Worm (Caenorhabditis elegans): ENCODE measurements around the gene ttr-54.

Gene ttr-54

ce11 chrIV:10144909-10145308 lies 10.7 kb upstream of the ttr-54 start:
- TF ChIP-seq M03D4.4 (tag; optimal IDR thresholded peaks at IDR 0.05): no peak
- TF ChIP-seq cnd-1 (tag; optimal IDR thresholded peaks at IDR 0.05): no peak
- no peak for TF ChIP-seq lin-32 (GFP tag; optimal IDR thresholded peaks at IDR 0.05)

- TF ChIP-seq nhr-28 (tag; optimal IDR thresholded peaks at IDR 0.05): no peak
- no peak for TF ChIP-seq lin-13 (tag; optimal IDR thresholded peaks at IDR 0.05)
- no peak for TF ChIP-seq nhr-2 (tag; optimal IDR thresholded peaks at IDR 0.05)
- no peak for TF ChIP-seq flh-1 (GFP tag; optimal IDR thresholded peaks at IDR 0.05)
- no peak for TF ChIP-seq hlh-1 (tag; optimal IDR thresholded peaks at IDR 0.05)
- TF ChIP-seq tbx-8 (GFP tag; optimal IDR thresholded peaks at IDR 0.05): no peak
- no peak for TF ChIP-seq unc-120 (tag; optimal IDR thresholded peaks at IDR 0.05; ENCODE audit: poor library complexity, severe bottlenecking)
- TF ChIP-seq ceh-39 (tag; optimal IDR thresholded peaks at IDR 0.05): no peak
- TF ChIP-seq mab-5 (tag; optimal IDR thresholded peaks at IDR 0.05): no peak
Observed at ce11 chrIV:10146885-10147284, 8.7 kb upstream of the ttr-54 start, which contains the start of gene T14G10.8. T14G10.8 (minus strand) TSS chrIV:10146985.

- TF ChIP-seq pha-4 (tag; optimal IDR thresholded peaks at IDR 0.05): no peak
- no peak for TF ChIP-seq mls-2 (tag; optimal IDR thresholded peaks at IDR 0.05)
- no peak for TF ChIP-seq ztf-11 (tag; optimal IDR thresholded peaks at IDR 0.05)
- TF ChIP-seq elt-1 (tag; optimal IDR thresholded peaks at IDR 0.05; ENCODE audit: borderline replicate concordance, insufficient read depth): no peak
- TF ChIP-seq unc-120 (tag; optimal IDR thresholded peaks at IDR 0.05; ENCODE audit: poor library complexity, severe bottlenecking): no peak
- TF ChIP-seq lin-32 (GFP tag; optimal IDR thresholded peaks at IDR 0.05): no peak
Observed at ce11 chrIV:10148938-10149337, 6.6 kb upstream of the ttr-54 start, which contains the start of gene pigs-1. pigs-1 (minus strand) TSS chrIV:10149038.

ce11 chrIV:10150552-10151004 lies 5.0 kb upstream of the ttr-54 start, which contains the start of gene tsp-12:
tsp-12 (minus strand) TSS chrIV:10150602.
- TF ChIP-seq sptf-1 (tag; optimal IDR thresholded peaks at IDR 0.05) (peak; percentile 27), elt-1 (tag; optimal IDR thresholded peaks at IDR 0.05; ENCODE audit: borderline replicate concordance, insufficient read depth) (no peak), ces-1 (GFP tag; optimal IDR thresholded peaks at IDR 0.05) (peak; percentile 83), sem-2 (GFP tag; optimal IDR thresholded peaks at IDR 0.05) (no peak), zip-8 (tag; optimal IDR thresholded peaks at IDR 0.05) (no peak), lin-13 (tag; optimal IDR thresholded peaks at IDR 0.05) (no peak), hlh-1 (tag; optimal IDR thresholded peaks at IDR 0.05) (no peak), elt-3 (tag; optimal IDR thresholded peaks at IDR 0.05) (no peak), bed-3 (GFP tag; optimal IDR thresholded peaks at IDR 0.05) (no peak), cnd-1 (tag; optimal IDR thresholded peaks at IDR 0.05) (no peak), flh-1 (GFP tag; optimal IDR thresholded peaks at IDR 0.05) (no peak), nhr-2 (tag; optimal IDR thresholded peaks at IDR 0.05) (no peak)

- TF ChIP-seq lsy-2 (tag; optimal IDR thresholded peaks at IDR 0.05) (peak; percentile 92), pha-4 (tag; optimal IDR thresholded peaks at IDR 0.05) (no peak), nhr-2 (tag; optimal IDR thresholded peaks at IDR 0.05) (peak; percentile 28), ces-1 (GFP tag; optimal IDR thresholded peaks at IDR 0.05) (peak; percentile 92)
Observed at ce11 chrIV:10151439-10151997, 4.1 kb upstream of the ttr-54 start, which contains the start of gene copg-1. copg-1 (plus strand) TSS chrIV:10151947.

- TF ChIP-seq mls-2 (tag; optimal IDR thresholded peaks at IDR 0.05) (no peak), ztf-11 (tag; optimal IDR thresholded peaks at IDR 0.05) (no peak), elt-1 (tag; optimal IDR thresholded peaks at IDR 0.05; ENCODE audit: borderline replicate concordance, insufficient read depth) (no peak), drap-1 (GFP tag; optimal IDR thresholded peaks at IDR 0.05) (no peak), bed-3 (GFP tag; optimal IDR thresholded peaks at IDR 0.05) (no peak), cnd-1 (tag; optimal IDR thresholded peaks at IDR 0.05) (no peak), mab-5 (tag; optimal IDR thresholded peaks at IDR 0.05) (no peak), lin-13 (tag; optimal IDR thresholded peaks at IDR 0.05) (no peak), ces-1 (GFP tag; optimal IDR thresholded peaks at IDR 0.05) (no peak), ham-2 (GFP tag; optimal IDR thresholded peaks at IDR 0.05) (no peak), lsy-2 (tag; optimal IDR thresholded peaks at IDR 0.05) (no peak)
Observed at ce11 chrIV:10153479-10153878, 2.1 kb upstream of the ttr-54 start.

ce11 chrIV:10157034-10157433 lies 1.5 kb downstream of the ttr-54 start:
- TF ChIP-seq sptf-1 (tag; optimal IDR thresholded peaks at IDR 0.05) (no peak), bed-3 (GFP tag; optimal IDR thresholded peaks at IDR 0.05) (no peak), zip-8 (tag; optimal IDR thresholded peaks at IDR 0.05) (no peak), ztf-11 (tag; optimal IDR thresholded peaks at IDR 0.05) (no peak), unc-62 (GFP tag; optimal IDR thresholded peaks at IDR 0.05) (no peak), unc-39 (tag; optimal IDR thresholded peaks at IDR 0.05) (no peak), lsy-2 (tag; optimal IDR thresholded peaks at IDR 0.05) (no peak), snpc-4 (tag; optimal IDR thresholded peaks at IDR 0.05) (no peak), ceh-43 (GFP tag; optimal IDR thresholded peaks at IDR 0.05) (no peak), unc-120 (tag; optimal IDR thresholded peaks at IDR 0.05; ENCODE audit: poor library complexity, severe bottlenecking) (no peak), mls-2 (tag; optimal IDR thresholded peaks at IDR 0.05) (no peak), ham-2 (GFP tag; optimal IDR thresholded peaks at IDR 0.05) (no peak), tbx-8 (GFP tag; optimal IDR thresholded peaks at IDR 0.05) (no peak), ceh-83 (GFP tag; optimal IDR thresholded peaks at IDR 0.05) (no peak)
